Fruit fly (Drosophila melanogaster) whole organism, pupa: ENCODE results near the gene CG4382.

Experiments used
- CG10348 ChIP-seq: fragments of 200-800 bp; sonication (Bioruptor generic); IDR thresholded peaks from 2 replicates; pipeline ENCODE4 v1.3.6; 2022; ENCODE audit warnings: missing biosample characterization, missing genetic modification characterization
- CG13204 ChIP-seq: fragments of 200-800 bp; sonication (Bioruptor generic); optimal IDR thresholded peaks from 2 replicates; lab custom pipeline; 2018; ENCODE audit warnings: missing biosample characterization, mild to moderate bottlenecking, missing genetic modification characterization, moderate library complexity
- CG9948 ChIP-seq: fragments of 200-800 bp; sonication (Bioruptor generic); optimal IDR thresholded peaks from 2 replicates; lab custom pipeline; 2018; ENCODE audit warnings: missing biosample characterization, mild to moderate bottlenecking, missing genetic modification characterization, moderate library complexity
- EcR ChIP-seq: fragments of 200-800 bp; sonication (Bioruptor generic); optimal IDR thresholded peaks from 3 replicates; lab custom pipeline; 2019; ENCODE audit warnings: missing biosample characterization, missing genetic modification characterization, mild to moderate bottlenecking, moderate library complexity, missing genetic modification reagents
- Pif1B ChIP-seq: fragments of 200-800 bp; sonication (Bioruptor generic); optimal IDR thresholded peaks from 3 replicates; lab custom pipeline; 2016; ENCODE audit warnings: missing biosample characterization, missing genetic modification characterization

- no peak for TF ChIP-seq CG13204 (GFP tag; lab: Kevin White, UChicago)
- TF ChIP-seq EcR (GFP tag; lab: Kevin White, UChicago): no peak
- TF ChIP-seq CG9948 (tag; lab: Kevin White, UChicago): no peak
- TF ChIP-seq Pif1B (GFP tag; lab: Kevin White, UChicago): no peak
- no peak for TF ChIP-seq CG10348 (GFP tag; lab: Robert Waterston, UW)
Measured at dm6 chr2L:9579538-9579937, 21.1 kb downstream of the CG4382 start, which contains the start of gene CG31709.
